Worm (Caenorhabditis elegans) whole organism, young adult: ENCODE measurements around the gene mcat-1.
A peak's percentile ranks its signal among the peaks of the same experiment; 100 is the strongest.

Experiments used
- C06A6.2 ChIP-seq: fragments of 200-800 bp; sonication (Bioruptor generic); conservative IDR thresholded peaks from 2 replicates; pipeline ENCODE4 v1.3.6; 2022; ENCODE audit warnings: missing genetic modification characterization, missing compliant biosample characterization
- F52B5.7 ChIP-seq: sonication (generic microtip); optimal IDR thresholded peaks from 2 replicates; lab custom pipeline; 2016; ENCODE audit warnings: mild to moderate bottlenecking, missing genetic modification characterization, missing compliant biosample characterization
- aptf-3 ChIP-seq: fragments of 200-800 bp; sonication (Bioruptor generic); IDR thresholded peaks from 2 replicates; pipeline ENCODE4 v1.3.6; 2022; ENCODE audit warnings: missing genetic modification characterization, missing compliant biosample characterization
- ceh-58 ChIP-seq: fragments of 200-800 bp; sonication (Bioruptor generic); IDR thresholded peaks from 2 replicates; pipeline ENCODE4 v1.3.6; 2022; ENCODE audit warnings: missing genetic modification characterization, missing compliant biosample characterization
- chd-7 ChIP-seq: sonication (generic microtip); optimal IDR thresholded peaks from 2 replicates; lab custom pipeline; 2016; ENCODE audit warnings: mild to moderate bottlenecking, missing genetic modification characterization, moderate library complexity, missing compliant biosample characterization
- dox-1 ChIP-seq: fragments of 200-800 bp; sonication (Bioruptor generic); IDR thresholded peaks from 2 replicates; pipeline ENCODE4 v1.3.6; 2022; ENCODE audit warnings: missing genetic modification reagents, missing genetic modification characterization, missing compliant biosample characterization
- fkh-3 ChIP-seq: sonication (generic microtip); optimal IDR thresholded peaks from 2 replicates; lab custom pipeline; 2016; ENCODE audit warnings: mild to moderate bottlenecking, missing genetic modification characterization, missing compliant biosample characterization
- lin-26 ChIP-seq: fragments of 200-800 bp; sonication (Bioruptor generic); IDR thresholded peaks from 2 replicates; pipeline ENCODE4 v1.3.6; 2022; ENCODE audit warnings: missing genetic modification reagents, missing genetic modification characterization, missing compliant biosample characterization
- lin-40 ChIP-seq: sonication (generic microtip); optimal IDR thresholded peaks from 2 replicates; lab custom pipeline; 2016; ENCODE audit warnings: missing genetic modification characterization, mild to moderate bottlenecking, missing compliant biosample characterization, missing genotype, missing genetic modification reagents
- lir-1 ChIP-seq: fragments of 200-800 bp; sonication (Bioruptor generic); conservative IDR thresholded peaks from 2 replicates; pipeline ENCODE4 v1.3.6; 2022; ENCODE audit warnings: missing genetic modification reagents, missing genetic modification characterization, missing compliant biosample characterization
- madf-8 ChIP-seq: fragments of 200-800 bp; sonication (Bioruptor generic); conservative IDR thresholded peaks from 2 replicates; pipeline ENCODE4 v1.3.6; 2022; ENCODE audit warnings: missing genetic modification reagents, missing genetic modification characterization, missing compliant biosample characterization
- nhr-120 ChIP-seq: fragments of 200-800 bp; sonication (Bioruptor generic); IDR thresholded peaks from 2 replicates; pipeline ENCODE4 v1.3.6; 2022; ENCODE audit warnings: missing genetic modification characterization, missing compliant biosample characterization
- rcor-1 ChIP-seq: fragments of 200-800 bp; sonication (Bioruptor generic); IDR thresholded peaks from 2 replicates; pipeline ENCODE4 v1.3.6; 2022; ENCODE audit warnings: missing genetic modification reagents, missing genetic modification characterization, missing compliant biosample characterization
- repo-1 ChIP-seq: sonication (generic microtip); optimal IDR thresholded peaks from 2 replicates; lab custom pipeline; 2017; ENCODE audit warnings: mild to moderate bottlenecking, missing genetic modification characterization, missing compliant biosample characterization
- snpc-1.3 ChIP-seq: sonication (generic microtip); optimal IDR thresholded peaks from 2 replicates; lab custom pipeline; 2017; ENCODE audit warnings: missing genetic modification characterization, mild to moderate bottlenecking, missing compliant biosample characterization, antibody characterized with exemption, moderate library complexity, missing genotype, missing genetic modification reagents; ENCODE audit not compliant: insufficient read depth
- somi-1 ChIP-seq: fragments of 200-800 bp; sonication (Bioruptor generic); optimal IDR thresholded peaks from 2 replicates; lab custom pipeline; 2018; ENCODE audit warnings: mild to moderate bottlenecking, missing genetic modification characterization, missing compliant biosample characterization
- ztf-26 ChIP-seq: sonication (generic microtip); optimal IDR thresholded peaks from 2 replicates; lab custom pipeline; 2017; ENCODE audit warnings: missing genetic modification characterization, missing compliant biosample characterization
- ztf-3 ChIP-seq: fragments of 200-800 bp; sonication (Bioruptor generic); optimal IDR thresholded peaks from 2 replicates; lab custom pipeline; 2018; ENCODE audit warnings: mild to moderate bottlenecking, missing genetic modification characterization, missing compliant biosample characterization

Gene mcat-1

DNA sequence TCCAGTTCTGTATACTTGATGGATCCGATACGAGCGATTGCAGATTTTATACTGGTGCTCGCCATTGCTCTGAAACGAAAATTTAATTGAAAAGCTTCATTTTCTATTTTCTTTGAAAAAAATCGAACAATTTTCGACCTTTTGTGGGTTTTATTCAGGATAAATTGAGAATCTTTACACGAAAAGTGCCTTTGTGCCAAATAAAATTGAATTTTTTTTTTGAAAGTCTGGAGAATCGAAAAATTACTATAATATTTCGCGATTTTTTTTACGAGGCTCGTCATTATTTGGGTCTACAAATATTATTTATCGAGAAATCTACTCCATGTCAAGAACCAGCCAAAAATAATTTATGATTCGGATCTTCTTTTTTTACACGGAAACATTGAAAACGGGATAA, 49.4 kb downstream of the mcat-1 start, which contains the start of gene F23F1.10 (continued):
- TF ChIP-seq lin-40, result no peak
- no peak for TF ChIP-seq ztf-3 (GFP tag; lab: Kevin White, UChicago)
- no peak for TF ChIP-seq somi-1 (GFP tag; lab: Kevin White, UChicago)
- peak; percentile 11 for TF ChIP-seq snpc-1.3
- peak; percentile 48 for TF ChIP-seq repo-1
- no peak for TF ChIP-seq C06A6.2 (GFP tag; lab: Robert Waterston, UW)
- no peak for TF ChIP-seq madf-8 (GFP tag; lab: Robert Waterston, UW)
- no peak for TF ChIP-seq nhr-120 (GFP tag; lab: Robert Waterston, UW)
- TF ChIP-seq lin-26 (GFP tag; lab: Robert Waterston, UW), result no peak
- TF ChIP-seq lir-1, result no peak
- TF ChIP-seq ceh-58, result no peak
- no peak for TF ChIP-seq fkh-3 (tag; lab: Kevin White, UChicago)
- TF ChIP-seq rcor-1 (GFP tag; lab: Robert Waterston, UW), result no peak

DNA sequence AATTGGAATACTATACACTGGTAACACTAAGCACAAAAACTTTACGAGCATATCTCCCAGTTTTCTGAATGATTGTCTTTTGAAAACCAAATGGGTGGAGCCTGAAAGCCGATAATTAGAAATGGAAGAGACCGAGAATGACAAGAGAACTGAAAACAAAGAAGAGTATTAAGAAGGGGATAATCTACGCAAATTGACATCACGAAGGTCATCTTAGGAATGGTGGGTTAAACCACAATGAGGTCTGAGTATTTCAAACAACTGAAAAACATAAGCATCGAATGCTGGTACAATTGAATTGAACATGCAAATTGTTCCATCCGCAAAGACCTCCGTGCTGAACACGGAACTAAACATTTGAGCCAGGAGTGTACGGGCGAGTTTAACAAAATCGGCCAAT, 51.9 kb downstream of the mcat-1 start, which contains the start of gene spp-24:
Gene spp-24 (minus strand): TSS at position 101 of the 400 bp plus-strand sequence.
- no peak for TF ChIP-seq F52B5.7 (tag; lab: Kevin White, UChicago)
- TF ChIP-seq dox-1 (GFP tag; lab: Robert Waterston, UW), result no peak
- no peak for TF ChIP-seq ztf-26 (tag; lab: Kevin White, UChicago)
- no peak for TF ChIP-seq aptf-3
- TF ChIP-seq chd-7, result no peak
